Worm (Caenorhabditis elegans) whole organism, L3 larva: ENCODE data around the gene ZK470.14.
A peak's percentile ranks its signal among the peaks of the same experiment; 100 is the strongest.
"Not testable (repeated sequence)": the region's sequence is repeated elsewhere in the genome, so short reads cannot be mapped to it uniquely, and the experiment has no call there.

Experiments used
- R02D3.7 ChIP-seq: fragments of 150-350 bp; optimal IDR thresholded peaks from 2 replicates; lab custom pipeline; 2014; ENCODE audit warnings: missing biosample characterization, missing genetic modification characterization
- ZK546.5 ChIP-seq: sonication (generic microtip); optimal IDR thresholded peaks from 2 replicates; lab custom pipeline; 2017; ENCODE audit warnings: missing biosample characterization, missing genetic modification characterization
- aly-2 ChIP-seq: fragments of 150-350 bp; optimal IDR thresholded peaks from 2 replicates; lab custom pipeline; 2014; ENCODE audit warnings: missing biosample characterization, missing genetic modification characterization
- ama-1 ChIP-seq: fragments of 150-350 bp; optimal IDR thresholded peaks from 2 replicates; lab custom pipeline; 2018
- ceh-16 ChIP-seq: sonication (generic microtip); optimal IDR thresholded peaks from 2 replicates; lab custom pipeline; 2017; ENCODE audit warnings: missing biosample characterization, missing genetic modification characterization
- ceh-82 ChIP-seq: fragments of 150-350 bp; optimal IDR thresholded peaks from 2 replicates; lab custom pipeline; 2014; ENCODE audit warnings: missing biosample characterization, missing genetic modification characterization
- ceh-9 ChIP-seq: sonication (generic microtip); optimal IDR thresholded peaks from 2 replicates; lab custom pipeline; 2018; ENCODE audit warnings: missing biosample characterization, missing genetic modification characterization
- daf-12 ChIP-seq: fragments of 150-350 bp; optimal IDR thresholded peaks from 2 replicates; lab custom pipeline; 2014; ENCODE audit warnings: missing biosample characterization, missing genetic modification reagents, missing genetic modification characterization
- egl-27 ChIP-seq: sonication (generic microtip); optimal IDR thresholded peaks from 4 replicates; lab custom pipeline; 2017; ENCODE audit warnings: missing biosample characterization, missing genetic modification reagents, missing genetic modification characterization
- egl-5 ChIP-seq: fragments of 150-350 bp; optimal IDR thresholded peaks from 2 replicates; lab custom pipeline; 2017; ENCODE audit warnings: missing biosample characterization, missing genetic modification reagents, missing genetic modification characterization, inconsistent platforms
- elt-2 ChIP-seq: sonication (generic microtip); optimal IDR thresholded peaks from 2 replicates; lab custom pipeline; 2016; ENCODE audit warnings: missing genetic modification reagents, mild to moderate bottlenecking, missing genetic modification characterization, missing compliant biosample characterization
- elt-3 ChIP-seq, 3 experiments: fragments of 150-350 bp in 1 of 3; sonication (generic microtip) in 2 of 3; optimal IDR thresholded peaks; 2 replicates in 2 of 3; 4 replicates in 1 of 3; lab custom pipeline; 2014 to 2017; ENCODE audit warnings: missing biosample characterization in 3 of 3, missing genetic modification characterization in 3 of 3
- eor-1 ChIP-seq, 2 experiments: fragments of 150-350 bp; optimal IDR thresholded peaks; 2 replicates each; lab custom pipeline; 2014 to 2018; ENCODE audit warnings: missing biosample characterization in 2 of 2, missing genetic modification characterization in 2 of 2
- fkh-10 ChIP-seq: sonication (generic microtip); optimal IDR thresholded peaks from 2 replicates; lab custom pipeline; 2017; ENCODE audit warnings: missing biosample characterization, missing genetic modification reagents, missing genetic modification characterization
- hmg-11 ChIP-seq: sonication (generic microtip); optimal IDR thresholded peaks from 2 replicates; lab custom pipeline; 2016; ENCODE audit warnings: missing genetic modification characterization, missing compliant biosample characterization
- jun-1 ChIP-seq: fragments of 150-350 bp; optimal IDR thresholded peaks from 2 replicates; lab custom pipeline; 2014; ENCODE audit warnings: missing biosample characterization, missing genetic modification reagents, missing genetic modification characterization
- lin-15B ChIP-seq: fragments of 150-350 bp; optimal IDR thresholded peaks from 2 replicates; lab custom pipeline; 2014; ENCODE audit warnings: missing biosample characterization, missing genetic modification characterization
- lin-39 ChIP-seq: fragments of 150-350 bp; optimal IDR thresholded peaks from 2 replicates; lab custom pipeline; 2018; ENCODE audit warnings: missing biosample characterization, missing genetic modification reagents, missing genetic modification characterization
- mdl-1 ChIP-seq: fragments of 150-350 bp; optimal IDR thresholded peaks from 2 replicates; lab custom pipeline; 2014; ENCODE audit warnings: missing biosample characterization, missing genetic modification characterization
- nfya-1 ChIP-seq: sonication (generic microtip); optimal IDR thresholded peaks from 2 replicates; lab custom pipeline; 2017; ENCODE audit warnings: missing genetic modification characterization, mild to moderate bottlenecking, missing compliant biosample characterization, antibody characterized with exemption, moderate library complexity; ENCODE audit not compliant: insufficient read depth
- nhr-12 ChIP-seq: fragments of 150-350 bp; optimal IDR thresholded peaks from 2 replicates; lab custom pipeline; 2014; ENCODE audit warnings: missing biosample characterization, missing genetic modification characterization
- nhr-23 ChIP-seq: fragments of 150-350 bp; optimal IDR thresholded peaks from 2 replicates; lab custom pipeline; 2014; ENCODE audit warnings: missing biosample characterization, missing genetic modification reagents, missing genetic modification characterization
- nhr-25 ChIP-seq: sonication (generic microtip); optimal IDR thresholded peaks from 2 replicates; lab custom pipeline; 2017; ENCODE audit warnings: missing biosample characterization, missing genetic modification characterization
- nhr-28 ChIP-seq: fragments of 150-350 bp; optimal IDR thresholded peaks from 2 replicates; lab custom pipeline; 2014; ENCODE audit warnings: missing biosample characterization, missing genetic modification characterization
- nhr-43 ChIP-seq: sonication (generic microtip); optimal IDR thresholded peaks from 2 replicates; lab custom pipeline; 2016; ENCODE audit warnings: mild to moderate bottlenecking, missing genetic modification characterization, missing compliant biosample characterization; ENCODE audit not compliant: poor library complexity, severe bottlenecking
- nhr-67 ChIP-seq: fragments of 150-350 bp; optimal IDR thresholded peaks from 2 replicates; lab custom pipeline; 2014; ENCODE audit warnings: missing biosample characterization, missing genetic modification characterization
- nhr-76 ChIP-seq: fragments of 150-350 bp; sonication (generic microtip); optimal IDR thresholded peaks from 5 replicates; lab custom pipeline; 2014; ENCODE audit warnings: missing biosample characterization, missing genetic modification characterization
- pha-4 ChIP-seq: fragments of 150-350 bp; optimal IDR thresholded peaks from 2 replicates; lab custom pipeline; 2014; ENCODE audit warnings: missing biosample characterization, missing genetic modification reagents, missing genetic modification characterization
- sea-2 ChIP-seq: fragments of 150-350 bp; sonication (generic microtip); optimal IDR thresholded peaks from 4 replicates; lab custom pipeline; 2014; ENCODE audit warnings: missing biosample characterization, missing genetic modification reagents, missing genetic modification characterization
- skn-1 ChIP-seq: fragments of 150-350 bp; optimal IDR thresholded peaks from 2 replicates; lab custom pipeline; 2014; ENCODE audit warnings: missing biosample characterization, missing genetic modification characterization
- snpc-4 ChIP-seq: fragments of 150-350 bp; optimal IDR thresholded peaks from 2 replicates; lab custom pipeline; 2014; ENCODE audit warnings: missing biosample characterization, missing genetic modification characterization
- tbx-2 ChIP-seq: sonication (generic microtip); optimal IDR thresholded peaks from 2 replicates; lab custom pipeline; 2016; ENCODE audit warnings: mild to moderate bottlenecking, missing genetic modification characterization, missing compliant biosample characterization
- ztf-11 ChIP-seq: fragments of 150-350 bp; optimal IDR thresholded peaks from 2 replicates; lab custom pipeline; 2014; ENCODE audit warnings: missing biosample characterization, missing genetic modification characterization
- ztf-4 ChIP-seq: fragments of 150-350 bp; optimal IDR thresholded peaks from 2 replicates; lab custom pipeline; 2014; ENCODE audit warnings: missing biosample characterization, missing genetic modification characterization

Gene ZK470.14

ce11 chrX:4192235-4192634, 25.0 kb downstream of the ZK470.14 start:
- TF ChIP-seq snpc-4 (tag; lab: Kevin White, UChicago), result no peak
- no peak for TF ChIP-seq nhr-23 (tag; lab: Kevin White, UChicago)
- TF ChIP-seq, all 47 proteins: peak for 0

ce11 chrX:4193080-4193479, 25.8 kb downstream of the ZK470.14 start:
- TF ChIP-seq egl-27 (tag; lab: Kevin White, UChicago) (no peak), elt-2 (peak; percentile 39), nhr-67 (tag; lab: Kevin White, UChicago) (no peak), sea-2 (GFP tag; lab: Kevin White, UChicago) (no peak), egl-5 (tag; lab: Kevin White, UChicago) (no peak), ceh-16 (tag; lab: Kevin White, UChicago) (no peak), tbx-2 (tag; lab: Kevin White, UChicago) (no peak), R02D3.7 (no peak), lin-15B (no peak), nhr-43 (tag; lab: Kevin White, UChicago) (peak; percentile 71), elt-3 (tag; optimal IDR thresholded peaks at IDR 0.05; lab: Kevin White, UChicago) (no peak), nfya-1 (tag; lab: Kevin White, UChicago) (no peak), nhr-12 (tag; lab: Kevin White, UChicago) (no peak), nhr-23 (tag; lab: Kevin White, UChicago) (peak; percentile 20), ZK546.5 (tag; lab: Kevin White, UChicago) (no peak), nhr-28 (tag; lab: Kevin White, UChicago) (no peak), jun-1 (no peak), hmg-11 (tag; lab: Kevin White, UChicago) (no peak), aly-2 (tag; lab: Kevin White, UChicago) (peak; percentile 43), nhr-25 (tag; lab: Kevin White, UChicago) (no peak), ceh-9 (tag; lab: Kevin White, UChicago) (no peak), mdl-1 (tag; lab: Kevin White, UChicago) (no peak)

- TF ChIP-seq daf-12 (no peak), elt-3 (tag; optimal IDR thresholded peaks at IDR 0.05; lab: Kevin White, UChicago) (no peak), nfya-1 (tag; lab: Kevin White, UChicago) (no peak), ZK546.5 (tag; lab: Kevin White, UChicago) (no peak), ztf-11 (tag; lab: Kevin White, UChicago) (no peak), sea-2 (GFP tag; lab: Kevin White, UChicago) (no peak), nhr-25 (tag; lab: Kevin White, UChicago) (no peak), lin-39 (no peak), ztf-4 (tag; lab: Kevin White, UChicago) (no peak), egl-5 (tag; lab: Kevin White, UChicago) (no peak), skn-1 (no peak), ceh-82 (tag; lab: Kevin White, UChicago) (no peak), snpc-4 (tag; lab: Kevin White, UChicago) (no peak), lin-15B (no peak), elt-2 (no peak), nhr-43 (tag; lab: Kevin White, UChicago) (no peak), pha-4 (tag; lab: Kevin White, UChicago) (no peak), fkh-10 (no peak)
- TF ChIP-seq, all 47 proteins: peak for 0
Observed at ce11 chrX:4196431-4196830, 29.2 kb downstream of the ZK470.14 start, which contains the start of gene F20B6.4. F20B6.4 (minus strand) TSS chrX:4196531.

- not testable (repeated sequence) for TF ChIP-seq ama-1 (lab: Kevin White, UChicago); ztf-11 (tag; lab: Kevin White, UChicago); nhr-76
Observed at ce11 chrX:4199829-4200228, 32.6 kb downstream of the ZK470.14 start, which contains the start of gene F20B6.5. F20B6.5 (minus strand) TSS chrX:4199929.

ce11 chrX:4202114-4202513, 34.9 kb downstream of the ZK470.14 start, which contains the start of gene F20B6.6:
F20B6.6 (minus strand) TSS chrX:4202214.
- TF ChIP-seq jun-1; eor-1 (tag; optimal IDR thresholded peaks at IDR 0.05; lab: Kevin White, UChicago); fkh-10: not testable (repeated sequence)
